Fruit fly (Drosophila melanogaster) whole organism, prepupa: ENCODE results near the gene CG4218.

Experiments
- Blimp-1 ChIP-seq: fragments of 200-800 bp; sonication (Bioruptor generic); optimal IDR thresholded peaks from 3 replicates; lab custom pipeline; 2017; ENCODE audit warnings: missing biosample characterization, missing genetic modification characterization, mild to moderate bottlenecking, moderate library complexity, missing genetic modification reagents
- CG10669 ChIP-seq: fragments of 200-800 bp; sonication (Bioruptor generic); optimal IDR thresholded peaks from 3 replicates; lab custom pipeline; 2018; ENCODE audit warnings: missing biosample characterization, mild to moderate bottlenecking, missing genetic modification characterization, moderate library complexity
- CG1621 ChIP-seq: fragments of 200-800 bp; sonication (Bioruptor generic); optimal IDR thresholded peaks from 3 replicates; lab custom pipeline; 2018; ENCODE audit warnings: missing biosample characterization, mild to moderate bottlenecking, missing genetic modification characterization
- CG3032 ChIP-seq: fragments of 200-800 bp; optimal IDR thresholded peaks from 2 replicates; lab custom pipeline; 2019; ENCODE audit warnings: missing biosample characterization, mild to moderate bottlenecking, missing genetic modification characterization, moderate library complexity
- CG32006 ChIP-seq: fragments of 200-800 bp; sonication (Bioruptor generic); optimal IDR thresholded peaks from 3 replicates; lab custom pipeline; 2017; ENCODE audit warnings: missing biosample characterization, mild to moderate bottlenecking, missing genetic modification characterization
- CG34406 ChIP-seq: fragments of 200-800 bp; sonication (Bioruptor generic); optimal IDR thresholded peaks from 3 replicates; lab custom pipeline; 2016; ENCODE audit warnings: missing biosample characterization, missing genetic modification characterization
- CG4318 ChIP-seq: fragments of 200-800 bp; sonication (Bioruptor generic); optimal IDR thresholded peaks from 3 replicates; lab custom pipeline; 2017; ENCODE audit warnings: missing biosample characterization, mild to moderate bottlenecking, missing genetic modification characterization
- CG6163 ChIP-seq: fragments of 200-800 bp; sonication (Bioruptor generic); IDR thresholded peaks from 3 replicates; pipeline ENCODE4 v1.3.6; 2022; ENCODE audit warnings: missing biosample characterization, missing genetic modification characterization
- CG6808 ChIP-seq: fragments of 200-800 bp; sonication (Bioruptor generic); optimal IDR thresholded peaks from 3 replicates; lab custom pipeline; 2017; ENCODE audit warnings: missing biosample characterization, missing genetic modification characterization, mild to moderate bottlenecking, moderate library complexity, missing genetic modification reagents
- CG6854 ChIP-seq: fragments of 200-800 bp; sonication (Bioruptor generic); optimal IDR thresholded peaks from 2 replicates; lab custom pipeline; 2017; ENCODE audit warnings: missing biosample characterization, mild to moderate bottlenecking, missing genetic modification characterization
- CG7368 ChIP-seq: fragments of 200-800 bp; sonication (Bioruptor generic); optimal IDR thresholded peaks from 3 replicates; lab custom pipeline; 2016; ENCODE audit warnings: missing biosample characterization, missing genetic modification characterization
- CG8119 ChIP-seq: fragments of 200-800 bp; sonication (Bioruptor generic); IDR thresholded peaks from 3 replicates; pipeline ENCODE4 v1.3.6; 2022; ENCODE audit warnings: missing biosample characterization, missing genetic modification characterization
- Eip78C ChIP-seq: fragments of 200-800 bp; sonication (Bioruptor generic); peaks from one replicate; lab custom pipeline; 2016; ENCODE audit warnings: missing biosample characterization, missing genetic modification characterization
- Eip93F ChIP-seq: fragments of 200-800 bp; sonication (Bioruptor generic); optimal IDR thresholded peaks from 2 replicates; lab custom pipeline; 2016; ENCODE audit warnings: missing biosample characterization, mild to moderate bottlenecking, missing genetic modification characterization
- Ets21C ChIP-seq: fragments of 200-800 bp; sonication (Bioruptor generic); optimal IDR thresholded peaks from 3 replicates; lab custom pipeline; 2016; ENCODE audit warnings: missing biosample characterization, missing genetic modification characterization
- Ets96B ChIP-seq: fragments of 200-800 bp; optimal IDR thresholded peaks from 2 replicates; lab custom pipeline; 2019; ENCODE audit warnings: missing biosample characterization, mild to moderate bottlenecking, missing genetic modification characterization, moderate library complexity
- Gug ChIP-seq: fragments of 200-800 bp; sonication (Bioruptor generic); IDR thresholded peaks from 2 replicates; pipeline ENCODE4 v1.3.6; 2022; ENCODE audit warnings: missing biosample characterization, missing genetic modification characterization
- Hr38 ChIP-seq: sonication (Bioruptor generic); optimal IDR thresholded peaks from 2 replicates; lab custom pipeline; 2016; ENCODE audit warnings: missing biosample characterization, missing genetic modification characterization
- Hr4 ChIP-seq: fragments of 200-800 bp; sonication (Bioruptor generic); optimal IDR thresholded peaks from 3 replicates; lab custom pipeline; 2016; ENCODE audit warnings: missing biosample characterization, missing genetic modification characterization
- Smox ChIP-seq: fragments of 200-800 bp; sonication (Bioruptor generic); optimal IDR thresholded peaks from 3 replicates; lab custom pipeline; 2016; ENCODE audit warnings: missing biosample characterization, missing genetic modification characterization
- Sox14 ChIP-seq: fragments of 200-800 bp; sonication (Bioruptor generic); optimal IDR thresholded peaks from 3 replicates; lab custom pipeline; 2016; ENCODE audit warnings: missing biosample characterization, missing genetic modification characterization
- Sox15 ChIP-seq: fragments of 200-800 bp; sonication (Bioruptor generic); optimal IDR thresholded peaks from 3 replicates; lab custom pipeline; 2016; ENCODE audit warnings: missing biosample characterization, missing genetic modification characterization
- achi ChIP-seq: fragments of 200-800 bp; sonication (Bioruptor generic); optimal IDR thresholded peaks from 3 replicates; lab custom pipeline; 2016; ENCODE audit warnings: missing biosample characterization, missing genetic modification characterization
- dsx ChIP-seq: fragments of 200-800 bp; optimal IDR thresholded peaks from 3 replicates; lab custom pipeline; 2019; ENCODE audit warnings: missing biosample characterization, mild to moderate bottlenecking, missing genetic modification characterization, moderate library complexity; ENCODE audit not compliant: poor library complexity, severe bottlenecking
- esn ChIP-seq: fragments of 200-800 bp; sonication (Bioruptor generic); optimal IDR thresholded peaks from 2 replicates; lab custom pipeline; 2016; ENCODE audit warnings: missing biosample characterization, mild to moderate bottlenecking, missing genetic modification characterization, moderate library complexity
- fd59A ChIP-seq: fragments of 200-800 bp; sonication (Bioruptor generic); optimal IDR thresholded peaks from 2 replicates; lab custom pipeline; 2017; ENCODE audit warnings: missing biosample characterization, mild to moderate bottlenecking, missing genetic modification characterization, missing genetic modification reagents
- lz ChIP-seq: fragments of 200-800 bp; sonication (Bioruptor generic); optimal IDR thresholded peaks from 3 replicates; lab custom pipeline; 2016; ENCODE audit warnings: missing biosample characterization, missing genetic modification characterization
- pdm3 ChIP-seq: fragments of 200-800 bp; sonication (Bioruptor generic); optimal IDR thresholded peaks from 3 replicates; lab custom pipeline; 2016; ENCODE audit warnings: missing biosample characterization, missing genetic modification characterization
- salr ChIP-seq, 2 experiments: fragments of 200-800 bp; sonication (Bioruptor generic); optimal IDR thresholded peaks; 3 replicates each; lab custom pipeline; 2016 to 2018; ENCODE audit warnings: missing biosample characterization in 2 of 2, missing genetic modification characterization in 2 of 2, mild to moderate bottlenecking in 1 of 2
- spab ChIP-seq: fragments of 200-800 bp; sonication (Bioruptor generic); optimal IDR thresholded peaks from 2 replicates; lab custom pipeline; 2017; ENCODE audit warnings: missing biosample characterization, mild to moderate bottlenecking, missing genetic modification characterization, missing genetic modification reagents
- ss ChIP-seq, 2 experiments: fragments of 200-800 bp; sonication (Bioruptor generic); optimal IDR thresholded peaks; 2 replicates in 1 of 2; 3 replicates in 1 of 2; lab custom pipeline; 2017 to 2018; ENCODE audit warnings: mild to moderate bottlenecking in 2 of 2, missing biosample characterization in 2 of 2, missing genetic modification characterization in 2 of 2, moderate library complexity in 1 of 2
- svp ChIP-seq: fragments of 200-800 bp; sonication (Bioruptor generic); peaks from one replicate; lab custom pipeline; 2016; ENCODE audit warnings: missing biosample characterization, missing genetic modification characterization
- topi ChIP-seq: fragments of 200-800 bp; sonication (Bioruptor generic); optimal IDR thresholded peaks from 3 replicates; lab custom pipeline; 2016; ENCODE audit warnings: missing biosample characterization, missing genetic modification characterization

The CG4218 gene

dm6 chr2L:14519251-14519650, 29.7 kb downstream of the CG4218 start (continued):
- TF ChIP-seq CG6808 (GFP tag; lab: Kevin White, UChicago) (no peak), CG6163 (GFP tag; lab: Robert Waterston, UW) (peak; percentile 45; the same call in 1 of the 3 replicates), CG1621 (tag; lab: Kevin White, UChicago) (no peak), achi (GFP tag; lab: Kevin White, UChicago) (peak; percentile 65), Hr4 (GFP tag; lab: Kevin White, UChicago) (peak; percentile 61), CG6854 (GFP tag; lab: Kevin White, UChicago) (no peak), fd59A (GFP tag; lab: Kevin White, UChicago) (peak; percentile 63), salr (GFP tag; optimal IDR thresholded peaks at IDR 0.05; lab: Kevin White, UChicago) (peak in 1 of 2 experiments; percentile 30), CG7368 (no peak), CG32006 (GFP tag; lab: Kevin White, UChicago) (peak; percentile 57), Sox15 (GFP tag; lab: Kevin White, UChicago) (peak; percentile 19), pdm3 (GFP tag; lab: Kevin White, UChicago) (peak; percentile 76), dsx (GFP tag; lab: Kevin White, UChicago) (no peak), CG3032 (tag; lab: Kevin White, UChicago) (peak; percentile 19), CG34406 (GFP tag; lab: Kevin White, UChicago) (peak; percentile 68), Blimp-1 (GFP tag; lab: Kevin White, UChicago) (no peak), svp (GFP tag; lab: Kevin White, UChicago) (peak; percentile 87), CG4318 (GFP tag; lab: Kevin White, UChicago) (no peak), CG8119 (peak; percentile 75)
- TF ChIP-seq, all 60 proteins: peak for 40

dm6 chr2L:14517997-14518559, 30.8 kb downstream of the CG4218 start:
- no peak for TF ChIP-seq ss (GFP tag; optimal IDR thresholded peaks at IDR 0.05; lab: Kevin White, UChicago)
- no peak for TF ChIP-seq spab
- TF ChIP-seq CG7368: no peak
- no peak for TF ChIP-seq esn (GFP tag; lab: Kevin White, UChicago)
- no peak for TF ChIP-seq Hr38
- no peak for TF ChIP-seq lz (GFP tag; lab: Kevin White, UChicago)
- TF ChIP-seq Smox: no peak
- no peak for TF ChIP-seq CG1621 (tag; lab: Kevin White, UChicago)
- TF ChIP-seq topi (GFP tag; lab: Kevin White, UChicago): no peak
- TF ChIP-seq Ets21C: no peak
- no peak for TF ChIP-seq CG10669 (GFP tag; lab: Kevin White, UChicago)
- TF ChIP-seq CG32006 (GFP tag; lab: Kevin White, UChicago): no peak

- peak; percentile 15 for TF ChIP-seq CG6808 (GFP tag; lab: Kevin White, UChicago)
- no peak for TF ChIP-seq Gug (GFP tag; lab: Robert Waterston, UW)
- TF ChIP-seq CG10669 (GFP tag; lab: Kevin White, UChicago): no peak
- no peak for TF ChIP-seq Eip93F
Observed at dm6 chr2L:14517335-14517734, 31.6 kb downstream of the CG4218 start.

- TF ChIP-seq Eip78C (peak; percentile 40), Sox14 (GFP tag; lab: Kevin White, UChicago) (no peak), Ets96B (tag; lab: Kevin White, UChicago) (peak; percentile 26), svp (GFP tag; lab: Kevin White, UChicago) (peak; percentile 53), dsx (GFP tag; lab: Kevin White, UChicago) (peak; percentile 13), CG34406 (GFP tag; lab: Kevin White, UChicago) (no peak)
Observed at dm6 chr2L:14516360-14516759, 32.5 kb downstream of the CG4218 start.
